Fruit fly (Drosophila melanogaster): ENCODE results near the gene B4.

- TF ChIP-seq pan (optimal IDR thresholded peaks at IDR 0.05), result no peak
- TF ChIP-seq Myc (optimal IDR thresholded peaks at IDR 0.05), result no peak
- TF ChIP-seq jim (GFP tag; optimal IDR thresholded peaks at IDR 0.05), result no peak
Observed at dm6 chr2L:13482258-13482657, 66.9 kb downstream of the B4 start.
